Worm (Caenorhabditis elegans): ENCODE data around the gene F49F1.15.

F49F1.15 gene

ce11 chrIV:4114526-4114925 is at the start of gene F49F1.15:
F49F1.15 (minus strand) TSS chrIV:4114626.
- TF ChIP-seq ztf-3 (GFP tag; optimal IDR thresholded peaks at IDR 0.05) (no peak), bed-1 (GFP tag; IDR thresholded peaks at IDR 0.05) (no peak), ztf-18 (tag; optimal IDR thresholded peaks at IDR 0.05) (no peak), ztf-28 (GFP tag; IDR thresholded peaks at IDR 0.05) (no peak), ama-1 (optimal IDR thresholded peaks at IDR 0.05) (no peak), ama-1 (GFP tag; optimal IDR thresholded peaks at IDR 0.05) (no peak), let-526 (GFP tag; IDR thresholded peaks at IDR 0.05) (no peak), lsl-1 (GFP tag; optimal IDR thresholded peaks at IDR 0.05) (no peak), Y79H2A.3 (GFP tag; conservative IDR thresholded peaks at IDR 0.05) (no peak), F37B4.10 (GFP tag; IDR thresholded peaks at IDR 0.05) (no peak), C06A6.2 (GFP tag; conservative IDR thresholded peaks at IDR 0.05) (no peak), tbp1 (GFP tag; optimal IDR thresholded peaks at IDR 0.05) (no peak), hlh-26 (GFP tag; conservative IDR thresholded peaks at IDR 0.05) (no peak), rec-8 (tag; optimal IDR thresholded peaks at IDR 0.05) (no peak), ets-4 (GFP tag; optimal IDR thresholded peaks at IDR 0.05) (no peak), snpc-3.4 (tag; optimal IDR thresholded peaks at IDR 0.05) (no peak), hlh-12 (tag; optimal IDR thresholded peaks at IDR 0.05) (no peak)

- TF ChIP-seq D2030.7 (GFP tag; IDR thresholded peaks at IDR 0.05) (no peak), zfh-2 (GFP tag; conservative IDR thresholded peaks at IDR 0.05) (no peak), mel-28 (tag; optimal IDR thresholded peaks at IDR 0.05; ENCODE audit: borderline replicate concordance) (no peak), ccch-3 (GFP tag; optimal IDR thresholded peaks at IDR 0.05) (no peak), ztf-6 (GFP tag; IDR thresholded peaks at IDR 0.05) (no peak), lag-1 (GFP tag; IDR thresholded peaks at IDR 0.05) (no peak), Y56A3A.18 (GFP tag; IDR thresholded peaks at IDR 0.05) (no peak), lsl-1 (GFP tag; optimal IDR thresholded peaks at IDR 0.05) (no peak), madf-6 (GFP tag; IDR thresholded peaks at IDR 0.05) (no peak)
These were observed 47.7 kb upstream of the F49F1.15 start, which contains the start of gene scrm-5 for ce11 chrIV:4162121-4162520. scrm-5 (plus strand) TSS chrIV:4162421.

- TF ChIP-seq F10E7.11 (tag; optimal IDR thresholded peaks at IDR 0.05) = no peak
- TF ChIP-seq D2030.7 (GFP tag; IDR thresholded peaks at IDR 0.05) = no peak
- TF ChIP-seq sptf-2 (GFP tag; optimal IDR thresholded peaks at IDR 0.05) = no peak
- TF ChIP-seq gei-17 (GFP tag; optimal IDR thresholded peaks at IDR 0.05) = no peak
- TF ChIP-seq lin-26 (GFP tag; IDR thresholded peaks at IDR 0.05) = no peak
- TF ChIP-seq nhr-80 (tag; optimal IDR thresholded peaks at IDR 0.05) = peak; percentile 17
- no peak for TF ChIP-seq sdz-38 (tag; optimal IDR thresholded peaks at IDR 0.05)
- TF ChIP-seq fkh-3 (tag; optimal IDR thresholded peaks at IDR 0.05) = no peak
These were observed 40.2 kb upstream of the F49F1.15 start, which contains the start of gene K08D10.14 for ce11 chrIV:4154641-4155040. K08D10.14 (plus strand) TSS chrIV:4154941.

- TF ChIP-seq nhr-80 (tag; optimal IDR thresholded peaks at IDR 0.05) = peak; percentile 42
- no peak for TF ChIP-seq repo-1 (tag; optimal IDR thresholded peaks at IDR 0.05)
These were observed 37.7 kb upstream of the F49F1.15 start, which contains the start of the genes K08D10.10 and R07C12.1 for ce11 chrIV:4152143-4152542. K08D10.10 (plus strand) TSS chrIV:4152235. R07C12.1 (plus strand) TSS chrIV:4152456.

- TF ChIP-seq fkh-3 (tag; optimal IDR thresholded peaks at IDR 0.05) (no peak), nhr-80 (tag; optimal IDR thresholded peaks at IDR 0.05) (no peak), Y79H2A.3 (GFP tag; conservative IDR thresholded peaks at IDR 0.05) (no peak), B0035.1 (tag; optimal IDR thresholded peaks at IDR 0.05) (no peak), ztf-28 (GFP tag; IDR thresholded peaks at IDR 0.05) (no peak), madf-10 (tag; optimal IDR thresholded peaks at IDR 0.05) (no peak), lir-1 (GFP tag; conservative IDR thresholded peaks at IDR 0.05) (no peak), nhr-120 (GFP tag; IDR thresholded peaks at IDR 0.05) (no peak), aptf-2 (GFP tag; conservative IDR thresholded peaks at IDR 0.05) (no peak), snpc-1.3 (tag; optimal IDR thresholded peaks at IDR 0.05; ENCODE audit: insufficient read depth) (no peak), zim-3 (tag; optimal IDR thresholded peaks at IDR 0.05) (no peak), nhr-179 (tag; optimal IDR thresholded peaks at IDR 0.05) (no peak), hmg-1.2 (GFP tag; IDR thresholded peaks at IDR 0.05) (no peak), attf-5 (GFP tag; optimal IDR thresholded peaks at IDR 0.05) (no peak), akir-1 (GFP tag; optimal IDR thresholded peaks at IDR 0.05) (no peak), repo-1 (tag; optimal IDR thresholded peaks at IDR 0.05) (no peak)
These were observed 35.7 kb upstream of the F49F1.15 start for ce11 chrIV:4150138-4150537.
